Worm (Caenorhabditis elegans): ENCODE results near the gene csn-5.

ce11 chrIV:5662886-5663285 lies 13.6 kb downstream of the csn-5 start:
- TF ChIP-seq ama-1 (optimal IDR thresholded peaks at IDR 0.05) (no peak), pes-1 (GFP tag; IDR thresholded peaks at IDR 0.05) (no peak), hmbx-1 (tag; optimal IDR thresholded peaks at IDR 0.05) (no peak), scrt-1 (GFP tag; IDR thresholded peaks at IDR 0.05) (no peak), tbx-11 (GFP tag; IDR thresholded peaks at IDR 0.05) (no peak), tbx-37 (GFP tag; conservative IDR thresholded peaks at IDR 0.05) (no peak), sea-1 (GFP tag; conservative IDR thresholded peaks at IDR 0.05) (no peak), B0310.2 (tag; optimal IDR thresholded peaks at IDR 0.05) (no peak), hnd-1 (tag; optimal IDR thresholded peaks at IDR 0.05) (no peak), hmg-4 (GFP tag; optimal IDR thresholded peaks at IDR 0.05) (no peak), ceh-13 (GFP tag; optimal IDR thresholded peaks at IDR 0.05) (no peak)
